Fruit fly (Drosophila melanogaster) Kc167 (cell line): ENCODE results near the gene CG31368.

ENCODE experiments used
- Sin3A ChIP-seq: fragments of >200 bp; optimal IDR thresholded peaks from 2 replicates; lab custom pipeline; 2018; ENCODE audit warnings: missing external identifiers
- h ChIP-seq: fragments of >200 bp; optimal IDR thresholded peaks from 3 replicates; lab custom pipeline; 2018; ENCODE audit warnings: missing external identifiers
- insv ChIP-seq: fragments of >200 bp; optimal IDR thresholded peaks from 3 replicates; lab custom pipeline; 2018; ENCODE audit warnings: missing external identifiers
- psq ChIP-seq: fragments of >200 bp; optimal IDR thresholded peaks from 2 replicates; lab custom pipeline; 2017; ENCODE audit warnings: missing external identifiers

- TF ChIP-seq Sin3A (no peak), psq (lab: Kevin White, UChicago) (no peak), insv (lab: Kevin White, UChicago) (no peak), h (no peak)
Measured at dm6 chr3R:11859534-11860254, 22.9 kb upstream of the CG31368 start.
